Worm (Caenorhabditis elegans): ENCODE measurements around the gene apc-11.

ce11 chrIII:4561286-4561685 lies 32.9 kb downstream of the apc-11 start:
- no peak for TF ChIP-seq flt-1 (GFP tag; IDR thresholded peaks at IDR 0.05)
- TF ChIP-seq F13C5.2 (tag; optimal IDR thresholded peaks at IDR 0.05): no peak
- TF ChIP-seq aly-1 (tag; optimal IDR thresholded peaks at IDR 0.05): no peak
- no peak for TF ChIP-seq B0310.2 (tag; optimal IDR thresholded peaks at IDR 0.05)
- TF ChIP-seq scrt-1 (GFP tag; IDR thresholded peaks at IDR 0.05): no peak
- no peak for TF ChIP-seq hnd-1 (tag; optimal IDR thresholded peaks at IDR 0.05)

All from whole organism, early embryonic.